Fruit fly (Drosophila melanogaster): ENCODE measurements around the gene CG31220.

The CG31220 gene

dm6 chr3R:19627792-19628522, 20.3 kb upstream of the CG31220 start (continued):
- TF ChIP-seq sna (GFP tag; IDR thresholded peaks at IDR 0.05; ENCODE audit: partially characterized antibody) (no peak), CG9727 (GFP tag; optimal IDR thresholded peaks at IDR 0.05) (peak; percentile 82), CG17829 (tag; optimal IDR thresholded peaks at IDR 0.05) (peak; percentile 56), ab (GFP tag; optimal IDR thresholded peaks at IDR 0.05) (no peak), CG15696 (tag; optimal IDR thresholded peaks at IDR 0.05) (peak; percentile 31), nerfin-2 (GFP tag; IDR thresholded peaks at IDR 0.05; ENCODE audit: partially characterized antibody) (no peak), CG5180 (GFP tag; optimal IDR thresholded peaks at IDR 0.05) (peak; percentile 32), BtbVII (GFP tag; optimal IDR thresholded peaks at IDR 0.05) (peak; percentile 40), NC2α (GFP tag; optimal IDR thresholded peaks at IDR 0.05) (no peak), zfh1 (GFP tag; IDR thresholded peaks at IDR 0.05) (0 out of 3 replicates have a peak, but pooled peaks have one; percentile 4), CG10267 (tag; optimal IDR thresholded peaks at IDR 0.05) (peak; percentile 56), CG15011 (GFP tag; optimal IDR thresholded peaks at IDR 0.05) (peak; percentile 43), Dbx (GFP tag; IDR thresholded peaks at IDR 0.05) (0 out of 3 replicates have a peak, but pooled peaks have one; percentile 57), CG1233 (GFP tag; optimal IDR thresholded peaks at IDR 0.05) (peak; percentile 35), run (tag; optimal IDR thresholded peaks at IDR 0.05) (no peak), CG7786 (GFP tag; optimal IDR thresholded peaks at IDR 0.05) (no peak), caup (GFP tag; optimal IDR thresholded peaks at IDR 0.05; ENCODE audit: severe bottlenecking) (peak; percentile 67), prd (optimal IDR thresholded peaks at IDR 0.05) (no peak), prd (GFP tag; IDR thresholded peaks at IDR 0.05) (peak; percentile 35; the same call in 2 of the 3 replicates), CG1647 (GFP tag; optimal IDR thresholded peaks at IDR 0.05) (no peak), hkb (optimal IDR thresholded peaks at IDR 0.05) (no peak), hkb (GFP tag; IDR thresholded peaks at IDR 0.05) (peak; percentile 42; the same call in 1 of the 2 replicates), Eip74EF (GFP tag; optimal IDR thresholded peaks at IDR 0.05) (peak in 1 of 2 experiments; percentile 53), row (GFP tag; IDR thresholded peaks at IDR 0.05) (peak; percentile 68), nau (GFP tag; optimal IDR thresholded peaks at IDR 0.05) (peak; percentile 37), CG2889 (GFP tag; IDR thresholded peaks at IDR 0.05) (no peak), slp2 (GFP tag; optimal IDR thresholded peaks at IDR 0.05) (no peak), CG4360 (GFP tag; IDR thresholded peaks at IDR 0.05) (no peak), CG15514 (GFP tag; optimal IDR thresholded peaks at IDR 0.05) (peak; percentile 40), tio (GFP tag; optimal IDR thresholded peaks at IDR 0.05) (peak; percentile 24), CG32767 (GFP tag; IDR thresholded peaks at IDR 0.05) (no peak), CG3281 (GFP tag; optimal IDR thresholded peaks at IDR 0.05) (peak; percentile 65), HLH3B (GFP tag; IDR thresholded peaks at IDR 0.05) (no peak), D19B (GFP tag; optimal IDR thresholded peaks at IDR 0.05) (peak; percentile 92), CG1024 (GFP tag; IDR thresholded peaks at IDR 0.05) (no peak), trh (GFP tag; optimal IDR thresholded peaks at IDR 0.05) (peak; percentile 12), CG9437 (GFP tag; optimal IDR thresholded peaks at IDR 0.05) (peak; percentile 35), CG8359 (GFP tag; optimal IDR thresholded peaks at IDR 0.05; ENCODE audit: borderline replicate concordance) (peak; percentile 37), gcm2 (GFP tag; optimal IDR thresholded peaks at IDR 0.05) (no peak), Nf-YC (tag; optimal IDR thresholded peaks at IDR 0.05) (peak; percentile 43), Hey (tag; optimal IDR thresholded peaks at IDR 0.05) (no peak), Fer3 (tag; optimal IDR thresholded peaks at IDR 0.05) (peak; percentile 2), CG13424 (tag; optimal IDR thresholded peaks at IDR 0.05) (peak; percentile 16), CG34422 (GFP tag; IDR thresholded peaks at IDR 0.05) (no peak), CG32532 (GFP tag; IDR thresholded peaks at IDR 0.05) (peak; percentile 54; the same call in 1 of the 2 replicates), CG2678 (tag; optimal IDR thresholded peaks at IDR 0.05) (peak; percentile 77), Fer1 (GFP tag; optimal IDR thresholded peaks at IDR 0.05) (peak; percentile 61), gem (tag; optimal IDR thresholded peaks at IDR 0.05) (peak; percentile 50), D19A (tag; optimal IDR thresholded peaks at IDR 0.05) (peak; percentile 56)
